Worm (Caenorhabditis elegans): Measurements from ENCODE around the gene dnj-20.

Gene dnj-20

DNA sequence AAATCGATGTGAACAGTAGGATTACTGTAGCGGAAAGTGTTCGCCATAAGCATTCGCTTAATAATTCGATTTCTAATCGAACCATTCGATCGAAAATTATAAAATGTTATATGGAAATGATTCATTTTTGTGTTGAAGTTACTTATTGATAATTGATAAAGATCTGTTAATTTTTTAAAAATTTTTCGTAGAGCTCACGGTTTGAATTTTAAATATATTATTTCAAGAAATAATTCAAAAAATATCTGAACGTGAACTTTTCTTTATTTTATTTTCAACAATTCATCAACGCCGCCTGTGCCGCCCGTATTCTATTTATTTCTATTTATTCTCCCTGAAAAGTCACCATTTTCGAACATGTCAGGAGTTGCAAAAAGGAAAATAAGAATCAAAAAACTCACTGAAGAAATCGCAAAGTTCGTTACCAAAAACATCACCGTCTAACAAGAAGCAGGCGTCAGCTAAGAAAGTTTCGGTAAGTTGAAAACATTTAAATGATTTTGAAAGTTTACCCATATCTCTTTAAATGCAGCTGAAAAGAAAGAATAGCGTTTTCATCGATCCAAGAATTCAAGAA is 12.5 kb downstream of the dnj-20 start, which contains the start of the genes T15H9.5 and T15H9.4:
Gene T15H9.5, minus strand, starts transcription at position 101 of the 577 bp plus-strand sequence.
Gene T15H9.4, plus strand, starts transcription at position 527 of the 577 bp plus-strand sequence.
- TF ChIP-seq unc-62 (GFP tag; optimal IDR thresholded peaks at IDR 0.05): no peak

DNA sequence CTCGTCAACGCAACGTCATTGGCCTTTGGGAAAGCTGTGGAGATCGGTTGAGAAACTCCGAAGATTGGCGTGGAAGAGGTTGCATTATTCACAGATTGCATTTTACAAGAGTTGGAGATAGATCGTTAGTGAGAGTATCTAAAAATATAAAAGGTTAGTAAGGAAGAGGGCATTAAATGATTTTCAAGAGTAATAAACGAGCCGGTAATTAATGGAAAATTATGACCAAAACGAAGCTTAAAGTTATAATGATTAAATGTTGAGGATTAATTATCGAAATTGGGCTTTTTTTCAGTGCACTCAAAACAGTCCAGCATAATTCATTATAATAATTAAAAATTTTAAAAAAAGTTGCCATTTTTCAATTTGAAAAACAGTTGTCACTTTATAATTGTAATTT is 14.7 kb downstream of the dnj-20 start, which contains the start of gene pap-2:
Gene pap-2, minus strand, starts transcription at position 101 of the 400 bp plus-strand sequence.
- TF ChIP-seq unc-62 (GFP tag; optimal IDR thresholded peaks at IDR 0.05): no peak

DNA sequence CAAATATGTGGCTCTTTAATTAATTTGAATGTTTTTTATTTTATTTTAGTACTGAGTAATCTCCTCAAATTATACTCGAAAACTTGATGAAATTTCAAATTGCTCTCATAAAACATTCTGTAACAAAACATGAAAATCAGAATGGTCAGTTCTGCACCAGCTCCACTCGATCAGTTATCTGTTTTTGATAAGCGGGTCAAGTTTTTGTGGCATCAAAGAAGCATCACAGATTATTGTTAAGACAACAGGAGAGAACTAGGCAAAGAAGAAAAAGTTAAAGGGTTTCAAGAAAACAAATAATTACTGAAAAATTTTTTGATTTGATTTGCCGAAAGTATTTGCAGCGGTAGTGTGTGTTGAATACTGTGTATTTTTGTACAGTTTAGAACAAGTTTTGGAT is 16.8 kb downstream of the dnj-20 start:
- no peak for TF ChIP-seq unc-62 (GFP tag; optimal IDR thresholded peaks at IDR 0.05)

DNA sequence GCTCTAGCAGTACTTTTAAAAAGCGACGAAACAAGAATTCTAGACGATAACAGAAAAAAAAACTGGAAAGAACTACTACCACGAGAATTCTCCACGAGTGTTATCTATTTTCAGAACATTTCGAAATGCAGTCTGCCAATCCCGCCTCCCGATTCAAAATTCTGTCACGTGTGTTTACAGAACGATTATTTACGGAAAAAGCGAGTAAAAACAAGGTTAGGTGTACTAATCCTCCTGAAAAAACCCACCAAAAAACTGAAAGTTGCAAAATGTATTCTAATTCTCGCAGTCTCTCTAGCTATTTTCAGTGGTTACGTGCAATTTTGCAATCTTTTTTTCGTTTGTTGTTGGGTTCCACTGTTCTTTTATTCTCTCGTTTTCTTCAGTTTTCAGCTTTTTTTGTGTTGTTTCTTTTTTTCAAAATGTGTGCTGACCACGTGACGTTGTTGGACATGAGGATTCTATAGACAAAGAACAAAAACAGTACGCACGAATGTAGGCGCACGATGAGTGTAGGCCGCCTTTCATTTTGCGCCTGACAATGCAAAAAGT is 17.4 kb downstream of the dnj-20 start:
- no peak for TF ChIP-seq unc-62 (GFP tag; optimal IDR thresholded peaks at IDR 0.05)

ce11 chrII:9605954-9606353 is 18.0 kb downstream of the dnj-20 start:
- TF ChIP-seq unc-62 (GFP tag; optimal IDR thresholded peaks at IDR 0.05): no peak

- no peak for TF ChIP-seq unc-62 (GFP tag; optimal IDR thresholded peaks at IDR 0.05)
These were observed 18.6 kb downstream of the dnj-20 start, which contains the start of gene nhr-19 for ce11 chrII:9605336-9605735. TSS of gene nhr-19 (minus strand) at chrII:9605526.

ce11 chrII:9604685-9605084 is 19.3 kb downstream of the dnj-20 start:
- TF ChIP-seq unc-62 (GFP tag; optimal IDR thresholded peaks at IDR 0.05): no peak

ce11 chrII:9604063-9604462 is 19.9 kb downstream of the dnj-20 start:
- TF ChIP-seq unc-62 (GFP tag; optimal IDR thresholded peaks at IDR 0.05): no peak

DNA sequence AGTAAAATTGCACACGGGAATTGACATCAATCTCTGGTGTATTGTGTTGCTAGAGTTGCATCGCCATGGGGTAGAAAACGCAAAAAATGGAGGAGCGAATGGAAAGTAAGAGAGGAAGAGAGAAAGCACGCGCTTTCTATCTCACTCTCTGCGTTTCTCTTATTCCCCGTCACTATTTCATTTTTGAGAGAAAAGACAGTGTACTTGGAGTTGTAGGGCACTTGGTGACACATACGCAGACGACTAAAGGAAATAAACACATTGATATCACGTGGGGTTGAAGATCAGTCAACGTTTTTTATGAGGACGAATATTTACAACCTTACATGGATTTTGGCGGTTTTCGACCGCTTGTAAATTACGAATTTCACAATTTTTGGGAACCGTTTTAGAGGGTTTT is 20.6 kb downstream of the dnj-20 start:
- no peak for TF ChIP-seq unc-62 (GFP tag; optimal IDR thresholded peaks at IDR 0.05)

ce11 chrII:9602566-9602965 is 21.4 kb downstream of the dnj-20 start:
- no peak for TF ChIP-seq unc-62 (GFP tag; optimal IDR thresholded peaks at IDR 0.05)

DNA sequence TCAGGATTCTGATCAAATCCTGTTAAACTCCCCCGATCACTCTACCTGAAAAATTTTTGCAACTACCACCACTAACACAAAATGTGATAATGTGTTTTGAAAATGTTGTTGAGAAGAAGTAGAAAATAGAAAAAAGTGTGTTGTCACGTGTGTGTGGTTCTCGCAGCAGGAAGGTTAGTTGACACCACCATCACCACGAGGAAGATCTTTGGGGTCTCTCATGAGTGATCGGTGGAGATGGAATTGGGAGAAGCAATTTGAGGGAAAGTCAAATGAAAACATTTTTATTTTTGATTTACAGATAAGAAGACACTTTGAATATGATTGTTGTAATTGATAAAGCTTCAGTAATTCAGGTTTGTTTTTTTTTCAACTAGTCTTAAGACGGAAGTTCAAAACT is 22.3 kb downstream of the dnj-20 start:
- TF ChIP-seq unc-62 (GFP tag; optimal IDR thresholded peaks at IDR 0.05): no peak

- no peak for TF ChIP-seq unc-62 (GFP tag; optimal IDR thresholded peaks at IDR 0.05)
These were observed 22.9 kb downstream of the dnj-20 start for ce11 chrII:9601069-9601468.

- no peak for TF ChIP-seq unc-62 (GFP tag; optimal IDR thresholded peaks at IDR 0.05)
These were observed 23.8 kb downstream of the dnj-20 start for ce11 chrII:9600022-9600722.

- TF ChIP-seq unc-62 (GFP tag; optimal IDR thresholded peaks at IDR 0.05): no peak
These were observed 26.4 kb downstream of the dnj-20 start, which contains the start of gene mrpl-53 for ce11 chrII:9597516-9598047. TSS of gene mrpl-53 (plus strand) at chrII:9597622.

DNA sequence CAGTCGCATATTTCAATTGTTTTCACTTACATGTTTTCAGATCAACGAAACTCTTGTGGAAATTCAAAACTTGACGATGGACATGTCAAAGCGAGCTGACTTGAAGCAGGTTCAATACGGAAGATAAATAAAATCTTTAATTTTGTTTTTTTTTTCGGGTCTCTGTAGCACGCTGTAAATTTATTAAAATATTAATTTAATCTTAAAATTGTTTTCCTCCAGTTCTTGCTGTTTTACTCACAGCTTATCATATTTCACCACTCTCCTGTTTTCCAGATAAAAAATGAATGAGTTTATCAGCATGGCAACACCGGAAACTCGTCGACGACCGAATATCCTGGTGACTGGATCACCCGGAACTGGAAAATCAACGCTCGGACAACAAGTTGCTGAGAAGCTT is 27.6 kb downstream of the dnj-20 start, which contains the start of gene E02H1.6:
Gene E02H1.6, plus strand, starts transcription at position 301 of the 400 bp plus-strand sequence.
- TF ChIP-seq unc-62 (GFP tag; optimal IDR thresholded peaks at IDR 0.05): no peak

DNA sequence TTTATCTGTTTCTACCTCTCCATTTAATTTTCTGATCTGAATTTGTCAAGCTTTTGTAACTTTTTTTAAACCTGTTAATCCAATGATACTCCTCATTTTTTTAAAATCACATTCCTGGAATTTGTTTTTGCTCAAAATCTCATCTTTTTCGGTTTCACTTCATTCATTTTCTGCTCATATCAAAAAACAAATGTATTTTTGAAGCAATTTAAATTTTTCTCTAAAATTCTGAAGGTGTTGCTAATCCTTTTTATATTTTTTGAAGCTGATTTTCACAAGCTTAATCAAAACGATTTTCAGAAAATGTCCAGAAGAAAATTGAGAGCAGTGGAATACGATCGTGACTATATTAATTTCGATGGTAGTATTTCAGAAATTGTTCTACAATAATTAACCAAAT is 29.1 kb downstream of the dnj-20 start, which contains the start of gene E02H1.5:
Gene E02H1.5, plus strand, starts transcription at position 301 of the 400 bp plus-strand sequence.
- TF ChIP-seq unc-62 (GFP tag; optimal IDR thresholded peaks at IDR 0.05): no peak
